Worm (Caenorhabditis elegans): ENCODE data around the gene nep-25.
"Not testable (repeated sequence)": the region's sequence is repeated elsewhere in the genome, so short reads cannot be mapped to it uniquely, and the experiment has no call there.

- TF ChIP-seq ztf-23, ztf-29, tab-1 (GFP tag; IDR thresholded peaks at IDR 0.05): not testable (repeated sequence)
Measured at ce11 chrII:5815382-5815781, 26.7 kb upstream of the nep-25 start, which contains the start of gene wago-5.

Data from whole organism, midembryonic.